Worm (Caenorhabditis elegans) whole organism, L1 larva: ENCODE data around the gene C26B2.7.

Experiments
- lin-13 ChIP-seq: fragments of 150-350 bp; optimal IDR thresholded peaks from 2 replicates; lab custom pipeline; 2014; ENCODE audit warnings: missing biosample characterization, missing genetic modification reagents, missing genetic modification characterization
- mef-2 ChIP-seq: fragments of 150-350 bp; optimal IDR thresholded peaks from 2 replicates; lab custom pipeline; 2014; ENCODE audit warnings: missing biosample characterization, missing genetic modification characterization
- nhr-237 ChIP-seq: fragments of 150-350 bp; optimal IDR thresholded peaks from 2 replicates; lab custom pipeline; 2014; ENCODE audit warnings: missing biosample characterization, missing genetic modification characterization
- pag-3 ChIP-seq: sonication (generic microtip); optimal IDR thresholded peaks from 2 replicates; lab custom pipeline; 2017; ENCODE audit warnings: missing genetic modification characterization, mild to moderate bottlenecking, missing compliant biosample characterization, antibody characterized with exemption, borderline replicate concordance; ENCODE audit not compliant: insufficient read depth
- pax-3 ChIP-seq: fragments of 200-800 bp; sonication (Bioruptor generic); optimal IDR thresholded peaks from 2 replicates; lab custom pipeline; 2018; ENCODE audit warnings: mild to moderate bottlenecking, missing genetic modification characterization, moderate library complexity, missing compliant biosample characterization
- rnt-1 ChIP-seq: sonication (generic microtip); optimal IDR thresholded peaks from 2 replicates; lab custom pipeline; 2016; ENCODE audit warnings: mild to moderate bottlenecking, missing genetic modification characterization, moderate library complexity, missing compliant biosample characterization
- sox-4 ChIP-seq: sonication (generic microtip); optimal IDR thresholded peaks from 2 replicates; lab custom pipeline; 2016; ENCODE audit warnings: missing genetic modification characterization, missing compliant biosample characterization
- ztf-11 ChIP-seq, 2 experiments: sonication (generic microtip); optimal IDR thresholded peaks; 2 replicates each; lab custom pipeline; 2016 to 2017; ENCODE audit warnings: missing genetic modification characterization in 2 of 2, missing biosample characterization in 1 of 2, missing compliant biosample characterization in 1 of 2

DNA sequence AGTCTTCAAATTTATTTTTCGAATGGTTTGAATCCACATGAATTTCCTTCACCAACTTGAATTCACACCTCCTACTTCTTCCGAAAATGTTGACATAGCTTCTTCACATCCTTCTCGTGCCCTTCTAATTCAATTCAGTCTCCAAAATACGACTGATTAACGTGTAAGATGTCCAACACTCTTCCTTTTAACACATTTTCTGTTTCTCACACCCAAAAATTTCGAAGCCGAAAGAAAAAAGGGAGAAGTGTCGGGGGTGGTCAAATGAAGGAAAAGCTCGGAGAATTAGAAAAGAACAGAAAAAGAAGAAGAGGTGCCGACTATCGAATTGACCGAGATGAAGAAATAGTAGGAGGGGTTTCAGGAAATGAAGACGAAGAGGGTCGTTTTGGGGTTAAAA is 36.6 kb downstream of the C26B2.7 start:
- no peak for TF ChIP-seq pag-3 (tag; lab: Kevin White, UChicago)
- TF ChIP-seq ztf-11 (tag; optimal IDR thresholded peaks at IDR 0.05; lab: Kevin White, UChicago) = no peak
- no peak for TF ChIP-seq rnt-1 (tag; lab: Kevin White, UChicago)
- no peak for TF ChIP-seq nhr-237
- no peak for TF ChIP-seq pax-3
- no peak for TF ChIP-seq mef-2 (tag; lab: Kevin White, UChicago)
- no peak for TF ChIP-seq lin-13 (GFP tag; lab: Kevin White, UChicago)
- no peak for TF ChIP-seq sox-4 (tag; lab: Kevin White, UChicago)
